Fruit fly (Drosophila melanogaster): Measurements from ENCODE around the gene CG31769.

Gene CG31769

dm6 chr2L:14122742-14123334, 12.3 kb upstream of the CG31769 start (continued):
- TF ChIP-seq CG3065 (GFP tag; optimal IDR thresholded peaks at IDR 0.05): no peak
- TF ChIP-seq slbo (GFP tag; IDR thresholded peaks at IDR 0.05): peak; percentile 78
- TF ChIP-seq CG14050 (GFP tag; IDR thresholded peaks at IDR 0.05): peak; percentile 62
- TF ChIP-seq CG10321 (GFP tag; IDR thresholded peaks at IDR 0.05): no peak
- no peak for TF ChIP-seq Spps (tag; optimal IDR thresholded peaks at IDR 0.05)
- TF ChIP-seq CG12236 (GFP tag; optimal IDR thresholded peaks at IDR 0.05): no peak
- no peak for TF ChIP-seq crp (GFP tag; optimal IDR thresholded peaks at IDR 0.05)
- no peak for TF ChIP-seq sd (tag; optimal IDR thresholded peaks at IDR 0.05)
- peak; percentile 83 for TF ChIP-seq CG11456 (GFP tag; IDR thresholded peaks at IDR 0.05)
- TF ChIP-seq CG31388 (GFP tag; optimal IDR thresholded peaks at IDR 0.05): no peak
- TF ChIP-seq CG32767 (GFP tag; IDR thresholded peaks at IDR 0.05): peak; percentile 41; the same call in 1 of the 2 replicates
- no peak for TF ChIP-seq pita (GFP tag; optimal IDR thresholded peaks at IDR 0.05)
- peak; percentile 52 for TF ChIP-seq pnt (GFP tag; optimal IDR thresholded peaks at IDR 0.05)
- TF ChIP-seq CG6175 (GFP tag; IDR thresholded peaks at IDR 0.05): 0 out of 3 replicates have a peak, but pooled peaks have one; percentile 26
- no peak for TF ChIP-seq CG1832 (GFP tag; optimal IDR thresholded peaks at IDR 0.05)
- no peak for TF ChIP-seq CG4707 (GFP tag; optimal IDR thresholded peaks at IDR 0.05)
- TF ChIP-seq sr (GFP tag; IDR thresholded peaks at IDR 0.05): 0 out of 3 replicates have a peak, but pooled peaks have one; percentile 17
- TF ChIP-seq Trl (optimal IDR thresholded peaks at IDR 0.05): no peak
- peak; percentile 50 for TF ChIP-seq Trl (GFP tag; optimal IDR thresholded peaks at IDR 0.05)
- TF ChIP-seq odd (GFP tag; optimal IDR thresholded peaks at IDR 0.05): no peak
- TF ChIP-seq CG2889 (GFP tag; IDR thresholded peaks at IDR 0.05): 0 out of 3 replicates have a peak, but pooled peaks have one; percentile 28
- TF ChIP-seq aop (GFP tag; IDR thresholded peaks at IDR 0.05): no peak
- TF ChIP-seq Opbp (GFP tag; IDR thresholded peaks at IDR 0.05; ENCODE audit: partially characterized antibody): no peak
- peak; percentile 73 for TF ChIP-seq CG11695 (GFP tag; IDR thresholded peaks at IDR 0.05)
- no peak for TF ChIP-seq jing (GFP tag; optimal IDR thresholded peaks at IDR 0.05)
- peak; percentile 68 for TF ChIP-seq lmd (GFP tag; IDR thresholded peaks at IDR 0.05)
- 0 out of 2 replicates have a peak, but pooled peaks have one; percentile 39 for TF ChIP-seq ap (GFP tag; IDR thresholded peaks at IDR 0.05)
- peak; percentile 16 for TF ChIP-seq CG10209 (GFP tag; optimal IDR thresholded peaks at IDR 0.05)
- TF ChIP-seq D (optimal IDR thresholded peaks at IDR 0.05): no peak
- TF ChIP-seq D (GFP tag; optimal IDR thresholded peaks at IDR 0.05): peak; percentile 66
- TF ChIP-seq dmrt99B (tag; optimal IDR thresholded peaks at IDR 0.05): peak; percentile 85
- no peak for TF ChIP-seq NC2β (GFP tag; optimal IDR thresholded peaks at IDR 0.05)
- TF ChIP-seq CG10543 (GFP tag; optimal IDR thresholded peaks at IDR 0.05): peak; percentile 19
- TF ChIP-seq BtbVII (GFP tag; optimal IDR thresholded peaks at IDR 0.05): peak; percentile 56
- TF ChIP-seq Oli (tag; optimal IDR thresholded peaks at IDR 0.05): peak; percentile 42
- TF ChIP-seq Rfx (GFP tag; IDR thresholded peaks at IDR 0.05): peak; percentile 76
- no peak for TF ChIP-seq CG4617 (GFP tag; optimal IDR thresholded peaks at IDR 0.05; ENCODE audit: borderline replicate concordance)
- no peak for TF ChIP-seq gcm2 (GFP tag; optimal IDR thresholded peaks at IDR 0.05)
- TF ChIP-seq CG4424 (GFP tag; optimal IDR thresholded peaks at IDR 0.05): peak; percentile 64
- 0 out of 2 replicates have a peak, but pooled peaks have one; percentile 14 for TF ChIP-seq GATAe (GFP tag; conservative IDR thresholded peaks at IDR 0.05)
- TF ChIP-seq Six4 (GFP tag; optimal IDR thresholded peaks at IDR 0.05): peak; percentile 54
- TF ChIP-seq C15 (GFP tag; IDR thresholded peaks at IDR 0.05): 0 out of 3 replicates have a peak, but pooled peaks have one; percentile 10
- TF ChIP-seq danr (GFP tag; IDR thresholded peaks at IDR 0.05): peak; percentile 69
- peak; percentile 65 for TF ChIP-seq ssp (GFP tag; IDR thresholded peaks at IDR 0.05)
- no peak for TF ChIP-seq HmgD (GFP tag; optimal IDR thresholded peaks at IDR 0.05)
- TF ChIP-seq Ada2b (GFP tag; IDR thresholded peaks at IDR 0.05): peak; percentile 60
- no peak for TF ChIP-seq knrl (GFP tag; IDR thresholded peaks at IDR 0.05; ENCODE audit: partially characterized antibody)
- no peak for TF ChIP-seq CG16779 (GFP tag; IDR thresholded peaks at IDR 0.05)
- peak; percentile 57; the same call in 1 of the 2 replicates for TF ChIP-seq ranshi (GFP tag; IDR thresholded peaks at IDR 0.05)
- TF ChIP-seq CG12942 (GFP tag; optimal IDR thresholded peaks at IDR 0.05): no peak
- peak; percentile 84 for TF ChIP-seq abd-A (tag; optimal IDR thresholded peaks at IDR 0.05)

All from whole organism, embryonic.